Fruit fly (Drosophila melanogaster): ENCODE measurements around the gene CG4390.
A peak's percentile ranks its signal among the peaks of the same experiment; 100 is the strongest.

Gene CG4390

DNA sequence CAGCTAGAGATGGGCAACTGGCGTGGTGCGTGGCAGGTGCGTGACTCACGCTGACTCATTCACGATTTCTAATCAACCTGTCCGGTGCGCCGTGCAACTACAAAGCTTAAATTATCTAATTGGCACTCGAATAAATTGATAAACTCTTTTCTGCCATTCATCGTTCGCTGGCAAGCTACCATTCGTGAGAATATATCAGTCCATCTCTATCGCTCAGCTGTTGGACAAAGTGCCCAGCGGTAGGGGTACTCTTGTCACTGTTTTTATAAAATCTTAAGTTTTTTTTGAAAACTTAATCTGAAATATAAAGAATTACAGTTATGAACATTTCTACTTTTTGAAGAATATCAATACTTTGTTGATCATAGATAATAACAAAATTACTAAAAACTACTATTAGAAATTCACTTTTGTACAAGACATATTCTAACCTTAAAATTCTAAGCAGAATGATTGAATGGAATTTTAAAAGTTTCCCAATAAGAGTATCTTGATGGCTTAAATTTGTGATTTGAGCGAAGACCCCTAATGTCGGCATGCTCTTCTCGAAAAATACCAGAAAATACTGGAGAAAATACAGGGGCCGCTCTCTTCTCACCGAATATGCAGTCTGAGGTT is 38.3 kb downstream of the CG4390 start, which contains the start of the genes PIG-L and psidin (continued):
- peak; percentile 95 for TF ChIP-seq bbx (GFP tag; IDR thresholded peaks at IDR 0.05; ENCODE audit: partially characterized antibody)
- TF ChIP-seq Trl (optimal IDR thresholded peaks at IDR 0.05): peak in 1 of 2 experiments; percentile 14
- peak; percentile 71 for TF ChIP-seq Trl (GFP tag; optimal IDR thresholded peaks at IDR 0.05)
- TF ChIP-seq CG32532 (GFP tag; IDR thresholded peaks at IDR 0.05): peak; percentile 70
- no peak for TF ChIP-seq Tbp (GFP tag; optimal IDR thresholded peaks at IDR 0.05)
- TF ChIP-seq h (optimal IDR thresholded peaks at IDR 0.05): no peak
- peak; percentile 82 for TF ChIP-seq Oli (tag; optimal IDR thresholded peaks at IDR 0.05)
- peak; percentile 87 for TF ChIP-seq CG10366 (GFP tag; IDR thresholded peaks at IDR 0.05)
- TF ChIP-seq en (GFP tag; optimal IDR thresholded peaks at IDR 0.05): peak; percentile 37
- peak; percentile 21 for TF ChIP-seq BtbVII (GFP tag; optimal IDR thresholded peaks at IDR 0.05)
- TF ChIP-seq tll (GFP tag; optimal IDR thresholded peaks at IDR 0.05): peak in 1 of 2 experiments; percentile 67
- peak; percentile 82 for TF ChIP-seq Hmr (GFP tag; optimal IDR thresholded peaks at IDR 0.05)
- TF ChIP-seq Sox100B (GFP tag; optimal IDR thresholded peaks at IDR 0.05): peak; percentile 62
- TF ChIP-seq Fer1 (GFP tag; optimal IDR thresholded peaks at IDR 0.05): peak; percentile 14
- no peak for TF ChIP-seq crol (GFP tag; IDR thresholded peaks at IDR 0.05)
- peak; percentile 56 for TF ChIP-seq run (tag; optimal IDR thresholded peaks at IDR 0.05)
- TF ChIP-seq Fer3 (tag; optimal IDR thresholded peaks at IDR 0.05): peak; percentile 59
- no peak for TF ChIP-seq pita (GFP tag; optimal IDR thresholded peaks at IDR 0.05)
- TF ChIP-seq CG14441 (GFP tag; IDR thresholded peaks at IDR 0.05): peak; percentile 72
- TF ChIP-seq pzg (GFP tag; optimal IDR thresholded peaks at IDR 0.05): peak; percentile 53
- peak; percentile 14 for TF ChIP-seq CG15479 (GFP tag; optimal IDR thresholded peaks at IDR 0.05)
- TF ChIP-seq NFAT (GFP tag; IDR thresholded peaks at IDR 0.05): peak; percentile 60
- TF ChIP-seq CG17612 (GFP tag; IDR thresholded peaks at IDR 0.05): no peak
- no peak for TF ChIP-seq aop (GFP tag; IDR thresholded peaks at IDR 0.05)
- TF ChIP-seq vnd (GFP tag; IDR thresholded peaks at IDR 0.05; ENCODE audit: partially characterized antibody): peak; percentile 96
- peak; percentile 55 to 81 for TF ChIP-seq Pdp1 (GFP tag; optimal IDR thresholded peaks at IDR 0.05)
- TF ChIP-seq Kr (GFP tag; optimal IDR thresholded peaks at IDR 0.05): no peak
- peak; percentile 83 for TF ChIP-seq Mad (GFP tag; optimal IDR thresholded peaks at IDR 0.05)
- TF ChIP-seq Bgb (GFP tag; IDR thresholded peaks at IDR 0.05; ENCODE audit: partially characterized antibody): peak; percentile 93
- TF ChIP-seq pho (GFP tag; optimal IDR thresholded peaks at IDR 0.05): peak; percentile 90
- peak; percentile 72 for TF ChIP-seq sob (GFP tag; IDR thresholded peaks at IDR 0.05)
- TF ChIP-seq cg (GFP tag; optimal IDR thresholded peaks at IDR 0.05): no peak
- no peak for TF ChIP-seq CG10543 (GFP tag; optimal IDR thresholded peaks at IDR 0.05)
- TF ChIP-seq Scr (GFP tag; IDR thresholded peaks at IDR 0.05; ENCODE audit: partially characterized antibody): peak; percentile 98
- peak; percentile 30; the same call in 1 of the 3 replicates for TF ChIP-seq otp (GFP tag; IDR thresholded peaks at IDR 0.05)
- TF ChIP-seq dimm (GFP tag; IDR thresholded peaks at IDR 0.05): 0 out of 2 replicates have a peak, but pooled peaks have one; percentile 6
- peak; percentile 50 for TF ChIP-seq trh (GFP tag; optimal IDR thresholded peaks at IDR 0.05)
- peak; percentile 58 for TF ChIP-seq CHES-1-like (GFP tag; optimal IDR thresholded peaks at IDR 0.05)
- TF ChIP-seq CG30020 (tag; optimal IDR thresholded peaks at IDR 0.05): peak; percentile 73
- TF ChIP-seq so (GFP tag; IDR thresholded peaks at IDR 0.05): no peak; the same call in 2 of the 3 replicates
- 0 out of 2 replicates have a peak, but pooled peaks have one; percentile 37 for TF ChIP-seq toy (GFP tag; IDR thresholded peaks at IDR 0.05)
- peak; percentile 83 to 98 for TF ChIP-seq insv (GFP tag; optimal IDR thresholded peaks at IDR 0.05)
- peak; percentile 80 for TF ChIP-seq slbo (GFP tag; IDR thresholded peaks at IDR 0.05)
- TF ChIP-seq Oaz (GFP tag; IDR thresholded peaks at IDR 0.05): peak; percentile 51; the same call in 1 of the 2 replicates
- peak; percentile 61; the same call in 1 of the 2 replicates for TF ChIP-seq seq (GFP tag; IDR thresholded peaks at IDR 0.05)
- TF ChIP-seq ftz-f1 (GFP tag; optimal IDR thresholded peaks at IDR 0.05): no peak
- no peak for TF ChIP-seq nau (GFP tag; optimal IDR thresholded peaks at IDR 0.05)
- TF ChIP-seq ind (GFP tag; optimal IDR thresholded peaks at IDR 0.05): peak; percentile 84
- no peak for TF ChIP-seq Eip74EF (GFP tag; optimal IDR thresholded peaks at IDR 0.05)
- no peak for TF ChIP-seq pros (GFP tag; optimal IDR thresholded peaks at IDR 0.05)
